Worm (Caenorhabditis elegans) whole organism, L2 larva: ENCODE data around the gene C25F6.8.

Source experiments
- C34F6.9 ChIP-seq: fragments of 150-350 bp; optimal IDR thresholded peaks from 2 replicates; lab custom pipeline; 2014; ENCODE audit warnings: missing biosample characterization, missing genetic modification characterization
- F13H6.1 ChIP-seq: sonication (generic microtip); optimal IDR thresholded peaks from 2 replicates; lab custom pipeline; 2016; ENCODE audit warnings: missing genetic modification characterization, missing compliant biosample characterization
- R02D3.7 ChIP-seq: fragments of 150-350 bp; optimal IDR thresholded peaks from 2 replicates; lab custom pipeline; 2014; ENCODE audit warnings: missing biosample characterization, missing genetic modification characterization
- Y55F3AM.14 ChIP-seq: fragments of 200-800 bp; sonication (Bioruptor generic); optimal IDR thresholded peaks from 2 replicates; lab custom pipeline; 2018; ENCODE audit warnings: mild to moderate bottlenecking, missing genetic modification characterization, missing compliant biosample characterization
- ZK546.5 ChIP-seq: sonication (generic microtip); optimal IDR thresholded peaks from 2 replicates; lab custom pipeline; 2017; ENCODE audit warnings: missing biosample characterization, missing genetic modification characterization
- alr-1 ChIP-seq: fragments of 150-350 bp; optimal IDR thresholded peaks from 2 replicates; lab custom pipeline; 2014; ENCODE audit warnings: missing biosample characterization, missing genetic modification characterization
- aly-2 ChIP-seq: fragments of 150-350 bp; optimal IDR thresholded peaks from 2 replicates; lab custom pipeline; 2014; ENCODE audit warnings: missing biosample characterization, missing genetic modification characterization
- ama-1 ChIP-seq: fragments of 150-350 bp; optimal IDR thresholded peaks from 2 replicates; lab custom pipeline; 2018; ENCODE audit warnings: inconsistent platforms
- blmp-1 ChIP-seq: sonication (generic microtip); optimal IDR thresholded peaks from 2 replicates; lab custom pipeline; 2017; ENCODE audit warnings: missing genetic modification characterization, mild to moderate bottlenecking, missing compliant biosample characterization, antibody characterized with exemption, moderate library complexity; ENCODE audit not compliant: insufficient read depth
- ceh-16 ChIP-seq: fragments of 150-350 bp; optimal IDR thresholded peaks from 2 replicates; lab custom pipeline; 2014; ENCODE audit warnings: missing biosample characterization, missing genetic modification characterization
- ceh-82 ChIP-seq: fragments of 150-350 bp; optimal IDR thresholded peaks from 2 replicates; lab custom pipeline; 2014; ENCODE audit warnings: missing biosample characterization, missing genetic modification characterization
- crh-2 ChIP-seq: sonication (generic microtip); optimal IDR thresholded peaks from 2 replicates; lab custom pipeline; 2017; ENCODE audit warnings: missing biosample characterization, missing genetic modification characterization
- dmd-4 ChIP-seq: sonication (generic microtip); optimal IDR thresholded peaks from 2 replicates; lab custom pipeline; 2017; ENCODE audit warnings: missing biosample characterization, missing genetic modification characterization
- egl-27 ChIP-seq: sonication (generic microtip); optimal IDR thresholded peaks from 3 replicates; lab custom pipeline; 2017; ENCODE audit warnings: missing biosample characterization, missing genetic modification reagents, missing genetic modification characterization
- elt-1 ChIP-seq: fragments of 150-350 bp; optimal IDR thresholded peaks from 2 replicates; lab custom pipeline; 2014; ENCODE audit warnings: missing biosample characterization, missing genetic modification characterization
- elt-3 ChIP-seq: sonication (generic microtip); optimal IDR thresholded peaks from 2 replicates; lab custom pipeline; 2017; ENCODE audit warnings: missing biosample characterization, missing genetic modification characterization
- fos-1 ChIP-seq: fragments of 150-350 bp; optimal IDR thresholded peaks from 2 replicates; lab custom pipeline; 2014; ENCODE audit warnings: missing biosample characterization, missing genetic modification characterization
- gmeb-1 ChIP-seq: fragments of 150-350 bp; optimal IDR thresholded peaks from 2 replicates; lab custom pipeline; 2014; ENCODE audit warnings: missing biosample characterization, missing genetic modification characterization
- lin-11 ChIP-seq: fragments of 150-350 bp; sonication (generic microtip); optimal IDR thresholded peaks from 2 replicates; lab custom pipeline; 2014; ENCODE audit warnings: missing biosample characterization, missing genetic modification characterization, inconsistent platforms, mixed read lengths
- lin-13 ChIP-seq: fragments of 150-350 bp; optimal IDR thresholded peaks from 2 replicates; lab custom pipeline; 2014; ENCODE audit warnings: missing biosample characterization, missing genetic modification reagents, missing genetic modification characterization
- lin-39 ChIP-seq: fragments of 150-350 bp; optimal IDR thresholded peaks from 2 replicates; lab custom pipeline; 2014; ENCODE audit warnings: missing biosample characterization, missing genetic modification reagents, missing genetic modification characterization
- lsy-2 ChIP-seq, 2 experiments: fragments of 150-350 bp in 1 of 2; sonication (generic microtip) in 1 of 2; optimal IDR thresholded peaks; 2 replicates each; lab custom pipeline; 2014 to 2017; ENCODE audit warnings: missing biosample characterization in 2 of 2, missing genetic modification characterization in 2 of 2
- mab-5 ChIP-seq: fragments of 150-350 bp; optimal IDR thresholded peaks from 2 replicates; lab custom pipeline; 2014; ENCODE audit warnings: missing biosample characterization, missing genetic modification characterization
- mbf-1 ChIP-seq: sonication (generic microtip); optimal IDR thresholded peaks from 2 replicates; lab custom pipeline; 2017; ENCODE audit warnings: missing biosample characterization, missing genetic modification characterization
- mdl-1 ChIP-seq, 2 experiments: fragments of 150-350 bp in 1 of 2; sonication (generic microtip) in 1 of 2; optimal IDR thresholded peaks; 2 replicates each; lab custom pipeline; 2017; ENCODE audit warnings: missing biosample characterization in 2 of 2, missing genetic modification characterization in 2 of 2
- nhr-10 ChIP-seq: sonication (generic microtip); optimal IDR thresholded peaks from 2 replicates; lab custom pipeline; 2017; ENCODE audit warnings: missing biosample characterization, missing genetic modification characterization
- nhr-11 ChIP-seq: fragments of 150-350 bp; optimal IDR thresholded peaks from 2 replicates; lab custom pipeline; 2014; ENCODE audit warnings: missing biosample characterization, missing genetic modification characterization
- nhr-12 ChIP-seq: fragments of 150-350 bp; optimal IDR thresholded peaks from 2 replicates; lab custom pipeline; 2014; ENCODE audit warnings: missing biosample characterization, missing genetic modification characterization
- nhr-129 ChIP-seq: fragments of 150-350 bp; optimal IDR thresholded peaks from 2 replicates; lab custom pipeline; 2014; ENCODE audit warnings: missing biosample characterization, missing genetic modification characterization
- nhr-21 ChIP-seq: fragments of 150-350 bp; optimal IDR thresholded peaks from 2 replicates; lab custom pipeline; 2014; ENCODE audit warnings: missing biosample characterization, missing genetic modification characterization
- nhr-23 ChIP-seq: fragments of 150-350 bp; optimal IDR thresholded peaks from 2 replicates; lab custom pipeline; 2014; ENCODE audit warnings: missing biosample characterization, missing genetic modification reagents, missing genetic modification characterization
- nhr-237 ChIP-seq: fragments of 150-350 bp; optimal IDR thresholded peaks from 2 replicates; lab custom pipeline; 2014; ENCODE audit warnings: missing biosample characterization, missing genetic modification characterization
- nhr-25 ChIP-seq: fragments of 150-350 bp; sonication (generic microtip); optimal IDR thresholded peaks from 3 replicates; lab custom pipeline; 2014; ENCODE audit warnings: missing biosample characterization, missing genetic modification characterization
- nhr-6 ChIP-seq: fragments of 150-350 bp; optimal IDR thresholded peaks from 2 replicates; lab custom pipeline; 2014; ENCODE audit warnings: missing biosample characterization, missing genetic modification characterization
- nhr-77 ChIP-seq: fragments of 150-350 bp; optimal IDR thresholded peaks from 2 replicates; lab custom pipeline; 2014; ENCODE audit warnings: missing biosample characterization, missing genetic modification characterization
- peb-1 ChIP-seq: fragments of 150-350 bp; optimal IDR thresholded peaks from 2 replicates; lab custom pipeline; 2014; ENCODE audit warnings: missing biosample characterization, missing genetic modification characterization
- sem-4 ChIP-seq: fragments of 150-350 bp; optimal IDR thresholded peaks from 2 replicates; lab custom pipeline; 2014; ENCODE audit warnings: missing biosample characterization, missing genetic modification reagents, missing genetic modification characterization
- skn-1 ChIP-seq: sonication (generic microtip); optimal IDR thresholded peaks from 2 replicates; lab custom pipeline; 2017; ENCODE audit warnings: missing biosample characterization, missing genetic modification characterization
- sma-3 ChIP-seq: sonication (generic microtip); optimal IDR thresholded peaks from 2 replicates; lab custom pipeline; 2016; ENCODE audit warnings: missing genetic modification reagents, missing genetic modification characterization, missing compliant biosample characterization
- sma-9 ChIP-seq, 2 experiments: fragments of 150-350 bp in 1 of 2; sonication (generic microtip) in 1 of 2; optimal IDR thresholded peaks; 2 replicates each; lab custom pipeline; 2014 to 2016; ENCODE audit warnings: missing genetic modification characterization in 2 of 2, mild to moderate bottlenecking in 1 of 2, missing biosample characterization in 1 of 2, missing compliant biosample characterization in 1 of 2, missing genetic modification reagents in 1 of 2, moderate library complexity in 1 of 2
- snpc-4 ChIP-seq: fragments of 150-350 bp; optimal IDR thresholded peaks from 2 replicates; lab custom pipeline; 2014; ENCODE audit warnings: missing biosample characterization, missing genetic modification characterization
- unc-39 ChIP-seq: fragments of 150-350 bp; optimal IDR thresholded peaks from 2 replicates; lab custom pipeline; 2014; ENCODE audit warnings: missing biosample characterization, missing genetic modification characterization
- unc-55 ChIP-seq: fragments of 150-350 bp; sonication (generic microtip); optimal IDR thresholded peaks from 3 replicates; lab custom pipeline; 2014; ENCODE audit warnings: missing biosample characterization, missing genetic modification reagents, missing genetic modification characterization
- unc-62 ChIP-seq: fragments of 150-350 bp; optimal IDR thresholded peaks from 2 replicates; lab custom pipeline; 2014; ENCODE audit warnings: missing biosample characterization, missing genetic modification reagents, missing genetic modification characterization
- zag-1 ChIP-seq: fragments of 150-350 bp; optimal IDR thresholded peaks from 2 replicates; lab custom pipeline; 2014; ENCODE audit warnings: missing biosample characterization, missing genetic modification characterization
- ztf-1 ChIP-seq: fragments of 200-800 bp; sonication (Bioruptor generic); conservative IDR thresholded peaks from 2 replicates; pipeline ENCODE4 v1.3.6; 2022; ENCODE audit warnings: missing genetic modification characterization, missing compliant biosample characterization
- ztf-11 ChIP-seq: sonication (generic microtip); optimal IDR thresholded peaks from 2 replicates; lab custom pipeline; 2017; ENCODE audit warnings: missing biosample characterization, missing genetic modification characterization
- ztf-4 ChIP-seq: fragments of 150-350 bp; optimal IDR thresholded peaks from 2 replicates; lab custom pipeline; 2014; ENCODE audit warnings: missing biosample characterization, missing genetic modification characterization

Gene C25F6.8

ce11 chrX:5467820-5468270 is 19.8 kb downstream of the C25F6.8 start, which contains the start of gene dpyd-1:
Gene dpyd-1, plus strand, starts transcription at chrX:5467870.
- TF ChIP-seq elt-1 (tag; lab: Kevin White, UChicago), result no peak
- peak; percentile 16 for TF ChIP-seq nhr-21 (tag; lab: Kevin White, UChicago)
- TF ChIP-seq sma-9 (GFP tag; optimal IDR thresholded peaks at IDR 0.05; lab: Kevin White, UChicago), result peak; percentile 94
- no peak for TF ChIP-seq sma-9 (tag; optimal IDR thresholded peaks at IDR 0.05; lab: Kevin White, UChicago)
- no peak for TF ChIP-seq nhr-11 (tag; lab: Kevin White, UChicago)
- TF ChIP-seq unc-62, result no peak
- TF ChIP-seq unc-39 (tag; lab: Kevin White, UChicago), result no peak
- no peak for TF ChIP-seq elt-3 (tag; lab: Kevin White, UChicago)
- no peak for TF ChIP-seq nhr-10
- no peak for TF ChIP-seq lin-13 (GFP tag; lab: Kevin White, UChicago)
- no peak for TF ChIP-seq peb-1
- peak; percentile 26 for TF ChIP-seq fos-1 (tag; lab: Kevin White, UChicago)
- no peak for TF ChIP-seq snpc-4 (tag; lab: Kevin White, UChicago)
- TF ChIP-seq nhr-6, result no peak
- peak; percentile 6 for TF ChIP-seq nhr-129 (tag; lab: Kevin White, UChicago)
- peak; percentile 19 for TF ChIP-seq sma-3 (GFP tag; lab: Kevin White, UChicago)
- TF ChIP-seq dmd-4 (tag; lab: Kevin White, UChicago), result no peak
- no peak for TF ChIP-seq mbf-1
- TF ChIP-seq lin-11 (tag; lab: Kevin White, UChicago), result no peak
- no peak for TF ChIP-seq alr-1
- no peak for TF ChIP-seq mab-5 (tag; lab: Kevin White, UChicago)
- TF ChIP-seq mdl-1 (tag; optimal IDR thresholded peaks at IDR 0.05; lab: Kevin White, UChicago), result peak; percentile 86 to 89
- no peak for TF ChIP-seq ama-1
- TF ChIP-seq ceh-16, result no peak
- no peak for TF ChIP-seq nhr-12 (tag; lab: Kevin White, UChicago)
- TF ChIP-seq blmp-1 (tag; lab: Kevin White, UChicago), result peak; percentile 35
- TF ChIP-seq unc-55, result no peak
- no peak for TF ChIP-seq C34F6.9
- no peak for TF ChIP-seq nhr-23 (tag; lab: Kevin White, UChicago)
- TF ChIP-seq ZK546.5 (tag; lab: Kevin White, UChicago), result no peak
- no peak for TF ChIP-seq aly-2
- no peak for TF ChIP-seq skn-1 (tag; lab: Kevin White, UChicago)
- peak; percentile 32 for TF ChIP-seq gmeb-1 (tag; lab: Kevin White, UChicago)
- no peak for TF ChIP-seq R02D3.7 (tag; lab: Kevin White, UChicago)
- TF ChIP-seq lsy-2 (tag; optimal IDR thresholded peaks at IDR 0.05; lab: Kevin White, UChicago), result no peak
- TF ChIP-seq nhr-77 (tag; lab: Kevin White, UChicago), result no peak
- no peak for TF ChIP-seq ztf-1
- peak; percentile 76 for TF ChIP-seq crh-2 (tag; lab: Kevin White, UChicago)
- no peak for TF ChIP-seq lin-39 (tag; lab: Kevin White, UChicago)
- TF ChIP-seq nhr-25, result peak; percentile 9
- peak; percentile 6 for TF ChIP-seq egl-27 (tag; lab: Kevin White, UChicago)
- TF ChIP-seq sem-4 (tag; lab: Kevin White, UChicago), result no peak
- TF ChIP-seq nhr-237 (tag; lab: Kevin White, UChicago), result no peak
- no peak for TF ChIP-seq F13H6.1 (tag; lab: Kevin White, UChicago)
- TF ChIP-seq zag-1, result no peak
- no peak for TF ChIP-seq ztf-4 (tag; lab: Kevin White, UChicago)
- TF ChIP-seq ceh-82, result no peak
- no peak for TF ChIP-seq ztf-11 (tag; lab: Kevin White, UChicago)
- no peak for TF ChIP-seq Y55F3AM.14 (GFP tag; lab: Kevin White, UChicago)
